Worm (Caenorhabditis elegans) whole organism, late embryonic: ENCODE results near the gene cup-14.
A peak's percentile ranks its signal among the peaks of the same experiment; 100 is the strongest.

ENCODE experiments used
- C08G9.2 ChIP-seq: sonication (generic microtip); optimal IDR thresholded peaks from 2 replicates; lab custom pipeline; 2016; ENCODE audit warnings: mild to moderate bottlenecking, missing genetic modification characterization, moderate library complexity, missing compliant biosample characterization
- C38D4.7 ChIP-seq: fragments of 200-800 bp; sonication (Bioruptor generic); optimal IDR thresholded peaks from 2 replicates; lab custom pipeline; 2018; ENCODE audit warnings: mild to moderate bottlenecking, missing genetic modification characterization, moderate library complexity, missing compliant biosample characterization
- F13H6.1 ChIP-seq: sonication (generic microtip); optimal IDR thresholded peaks from 2 replicates; lab custom pipeline; 2016; ENCODE audit warnings: missing genetic modification characterization, missing compliant biosample characterization
- K09A11.1 ChIP-seq: sonication (generic microtip); optimal IDR thresholded peaks from 2 replicates; lab custom pipeline; 2017; ENCODE audit warnings: antibody characterized with exemption, mild to moderate bottlenecking, missing genetic modification characterization, missing compliant biosample characterization; ENCODE audit not compliant: insufficient read depth
- Y22D7AL.16 ChIP-seq: sonication (generic microtip); optimal IDR thresholded peaks from 2 replicates; lab custom pipeline; 2016; ENCODE audit warnings: missing genetic modification characterization, missing compliant biosample characterization
- ceh-18 ChIP-seq: sonication (generic microtip); optimal IDR thresholded peaks from 2 replicates; lab custom pipeline; 2016; ENCODE audit warnings: missing genetic modification characterization, missing compliant biosample characterization
- ceh-19 ChIP-seq: fragments of 200-800 bp; sonication (Bioruptor generic); optimal IDR thresholded peaks from 2 replicates; lab custom pipeline; 2018; ENCODE audit warnings: mild to moderate bottlenecking, missing genetic modification characterization, missing compliant biosample characterization
- ceh-2 ChIP-seq: sonication (generic microtip); optimal IDR thresholded peaks from 2 replicates; lab custom pipeline; 2016; ENCODE audit warnings: missing genotype, missing genetic modification characterization, missing compliant biosample characterization
- ceh-22 ChIP-seq: sonication (generic microtip); optimal IDR thresholded peaks from 2 replicates; lab custom pipeline; 2017; ENCODE audit warnings: missing biosample characterization, missing genetic modification characterization
- ceh-24 ChIP-seq: sonication (generic microtip); optimal IDR thresholded peaks from 2 replicates; lab custom pipeline; 2016; ENCODE audit warnings: mild to moderate bottlenecking, missing genetic modification characterization, missing compliant biosample characterization
- ceh-34 ChIP-seq: sonication (generic microtip); optimal IDR thresholded peaks from 2 replicates; lab custom pipeline; 2016; ENCODE audit warnings: mild to moderate bottlenecking, missing genetic modification characterization, missing compliant biosample characterization
- ceh-45 ChIP-seq: fragments of 200-800 bp; sonication (Bioruptor generic); IDR thresholded peaks from 2 replicates; pipeline ENCODE4 v1.3.6; 2022; ENCODE audit warnings: missing genetic modification reagents, missing genetic modification characterization, missing compliant biosample characterization
- ceh-9 ChIP-seq: sonication (generic microtip); optimal IDR thresholded peaks from 2 replicates; lab custom pipeline; 2016; ENCODE audit warnings: mild to moderate bottlenecking, missing genetic modification characterization, inconsistent platforms, missing compliant biosample characterization
- che-1 ChIP-seq: sonication (generic microtip); optimal IDR thresholded peaks from 2 replicates; lab custom pipeline; 2016; ENCODE audit warnings: mild to moderate bottlenecking, missing genetic modification characterization, missing compliant biosample characterization
- dmd-4 ChIP-seq: sonication (generic microtip); optimal IDR thresholded peaks from 2 replicates; lab custom pipeline; 2016; ENCODE audit warnings: borderline replicate concordance, missing genetic modification characterization, missing compliant biosample characterization
- elt-2 ChIP-seq: sonication (generic microtip); optimal IDR thresholded peaks from 2 replicates; lab custom pipeline; 2016; ENCODE audit warnings: missing genetic modification reagents, missing genetic modification characterization, missing compliant biosample characterization
- elt-4 ChIP-seq: sonication (generic microtip); optimal IDR thresholded peaks from 2 replicates; lab custom pipeline; 2016; ENCODE audit warnings: missing genetic modification characterization, missing compliant biosample characterization
- ets-4 ChIP-seq: sonication (generic microtip); optimal IDR thresholded peaks from 2 replicates; lab custom pipeline; 2016; ENCODE audit warnings: missing genetic modification characterization, missing compliant biosample characterization
- eyg-1 ChIP-seq: sonication (generic microtip); optimal IDR thresholded peaks from 2 replicates; lab custom pipeline; 2016; ENCODE audit warnings: missing genotype, missing genetic modification characterization, missing compliant biosample characterization
- fax-1 ChIP-seq: sonication (generic microtip); optimal IDR thresholded peaks from 2 replicates; lab custom pipeline; 2016; ENCODE audit warnings: missing genotype, missing genetic modification characterization, missing compliant biosample characterization
- fkh-10 ChIP-seq: fragments of 150-350 bp; optimal IDR thresholded peaks from 2 replicates; lab custom pipeline; 2014; ENCODE audit warnings: missing biosample characterization, missing genetic modification reagents, missing genetic modification characterization
- gmeb-2 ChIP-seq: sonication (generic microtip); optimal IDR thresholded peaks from 2 replicates; lab custom pipeline; 2016; ENCODE audit warnings: missing genetic modification characterization, inconsistent platforms, missing compliant biosample characterization
- hlh-13 ChIP-seq: fragments of 200-800 bp; sonication (Bioruptor generic); optimal IDR thresholded peaks from 2 replicates; lab custom pipeline; 2018; ENCODE audit warnings: mild to moderate bottlenecking, missing genetic modification characterization, missing compliant biosample characterization
- hlh-15 ChIP-seq: sonication (generic microtip); optimal IDR thresholded peaks from 2 replicates; lab custom pipeline; 2016; ENCODE audit warnings: missing genetic modification characterization, missing compliant biosample characterization
- hlh-8 ChIP-seq: sonication (generic microtip); optimal IDR thresholded peaks from 2 replicates; lab custom pipeline; 2016; ENCODE audit warnings: missing genotype, missing genetic modification characterization, missing compliant biosample characterization
- madf-2 ChIP-seq: sonication (generic microtip); optimal IDR thresholded peaks from 2 replicates; lab custom pipeline; 2017; ENCODE audit warnings: missing genetic modification characterization, missing compliant biosample characterization
- nfya-1 ChIP-seq: sonication (generic microtip); optimal IDR thresholded peaks from 2 replicates; lab custom pipeline; 2017; ENCODE audit warnings: missing genetic modification characterization, mild to moderate bottlenecking, missing compliant biosample characterization, antibody characterized with exemption, moderate library complexity
- nhr-11 ChIP-seq: fragments of 150-350 bp; optimal IDR thresholded peaks from 2 replicates; lab custom pipeline; 2014; ENCODE audit warnings: missing biosample characterization, missing genetic modification characterization
- nhr-232 ChIP-seq: sonication (generic microtip); optimal IDR thresholded peaks from 2 replicates; lab custom pipeline; 2016; ENCODE audit warnings: missing genetic modification characterization, missing compliant biosample characterization
- npax-4 ChIP-seq: sonication (generic microtip); optimal IDR thresholded peaks from 2 replicates; lab custom pipeline; 2016; ENCODE audit warnings: missing genetic modification characterization, missing compliant biosample characterization
- pat-9 ChIP-seq: fragments of 200-800 bp; sonication (Bioruptor generic); optimal IDR thresholded peaks from 2 replicates; lab custom pipeline; 2018; ENCODE audit warnings: mild to moderate bottlenecking, missing genetic modification characterization, moderate library complexity, missing compliant biosample characterization
- pax-1 ChIP-seq: fragments of 150-350 bp; optimal IDR thresholded peaks from 2 replicates; lab custom pipeline; 2014; ENCODE audit warnings: missing biosample characterization, missing genetic modification characterization
- pha-2 ChIP-seq: sonication (generic microtip); optimal IDR thresholded peaks from 2 replicates; lab custom pipeline; 2017; ENCODE audit warnings: mild to moderate bottlenecking, missing genetic modification characterization, missing compliant biosample characterization
- pha-4 ChIP-seq: fragments of 150-350 bp; optimal IDR thresholded peaks from 2 replicates; lab custom pipeline; 2018; ENCODE audit warnings: missing biosample characterization, missing genetic modification reagents, missing genetic modification characterization
- ref-2 ChIP-seq: sonication (generic microtip); optimal IDR thresholded peaks from 2 replicates; lab custom pipeline; 2016; ENCODE audit warnings: missing genetic modification characterization, missing compliant biosample characterization
- rnt-1 ChIP-seq: sonication (generic microtip); optimal IDR thresholded peaks from 2 replicates; lab custom pipeline; 2016; ENCODE audit warnings: missing genetic modification characterization, missing compliant biosample characterization
- sdc-2 ChIP-seq: sonication (generic microtip); optimal IDR thresholded peaks from 2 replicates; lab custom pipeline; 2016; ENCODE audit warnings: missing genotype, missing genetic modification characterization, missing compliant biosample characterization
- sox-4 ChIP-seq: sonication (generic microtip); optimal IDR thresholded peaks from 2 replicates; lab custom pipeline; 2017; ENCODE audit warnings: mild to moderate bottlenecking, missing genetic modification characterization, inconsistent platforms, missing compliant biosample characterization
- tbx-2 ChIP-seq: sonication (generic microtip); optimal IDR thresholded peaks from 2 replicates; lab custom pipeline; 2016; ENCODE audit warnings: missing genetic modification characterization, missing compliant biosample characterization
- ttx-3 ChIP-seq: sonication (generic microtip); optimal IDR thresholded peaks from 2 replicates; lab custom pipeline; 2016; ENCODE audit warnings: missing genetic modification reagents, missing genetic modification characterization, missing compliant biosample characterization
- unc-3 ChIP-seq, 2 experiments: fragments of 200-800 bp in 1 of 2; sonication (Bioruptor generic) in 1 of 2; sonication (generic microtip) in 1 of 2; conservative IDR thresholded peaks in 1 of 2; optimal IDR thresholded peaks in 1 of 2; 2 replicates each; pipeline versions ENCODE4 v1.3.6 to Lab custom; 2016 to 2022; ENCODE audit warnings: missing compliant biosample characterization in 2 of 2, missing genetic modification characterization in 2 of 2, missing genetic modification reagents in 1 of 2
- unc-55 ChIP-seq: sonication (generic microtip); optimal IDR thresholded peaks from 2 replicates; lab custom pipeline; 2017; ENCODE audit warnings: missing biosample characterization, missing genetic modification reagents, missing genetic modification characterization
- unc-86 ChIP-seq: sonication (generic microtip); optimal IDR thresholded peaks from 2 replicates; lab custom pipeline; 2016; ENCODE audit warnings: missing genetic modification characterization, missing compliant biosample characterization
- ztf-16 ChIP-seq: sonication (generic microtip); optimal IDR thresholded peaks from 2 replicates; lab custom pipeline; 2017; ENCODE audit warnings: missing genetic modification characterization, missing compliant biosample characterization

cup-14 gene

ce11 chrII:13908592-13908991, 36.6 kb upstream of the cup-14 start, which contains the start of gene citk-1 (continued):
- no peak for TF ChIP-seq ttx-3 (tag; lab: Kevin White, UChicago)
- no peak for TF ChIP-seq pha-4 (tag; lab: Kevin White, UChicago)
- no peak for TF ChIP-seq Y22D7AL.16 (tag; lab: Kevin White, UChicago)
- TF ChIP-seq elt-2 (tag; lab: Kevin White, UChicago) = no peak
- 0 out of 2 replicates have a peak, but pooled peaks have one; percentile 47 for TF ChIP-seq unc-3 (GFP tag; conservative IDR thresholded peaks at IDR 0.05; lab: Robert Waterston, UW)
- no peak for TF ChIP-seq unc-3 (tag; optimal IDR thresholded peaks at IDR 0.05; lab: Kevin White, UChicago)
- TF ChIP-seq rnt-1 = peak; percentile 55
- no peak for TF ChIP-seq ceh-22 (tag; lab: Kevin White, UChicago)
- no peak for TF ChIP-seq hlh-15 (tag; lab: Kevin White, UChicago)
- no peak for TF ChIP-seq F13H6.1 (tag; lab: Kevin White, UChicago)
- TF ChIP-seq ceh-34 (tag; lab: Kevin White, UChicago) = peak; percentile 22
- no peak for TF ChIP-seq gmeb-2
- TF ChIP-seq ceh-2 (tag; lab: Kevin White, UChicago) = peak; percentile 19
- TF ChIP-seq unc-55 (GFP tag; lab: Kevin White, UChicago) = no peak
- TF ChIP-seq ceh-18 (tag; lab: Kevin White, UChicago) = peak; percentile 65
- no peak for TF ChIP-seq ztf-16 (tag; lab: Kevin White, UChicago)
- TF ChIP-seq ets-4 (tag; lab: Kevin White, UChicago) = no peak
- TF ChIP-seq C38D4.7 = no peak
- TF ChIP-seq eyg-1 (tag; lab: Kevin White, UChicago) = no peak
- no peak for TF ChIP-seq nhr-232
- no peak for TF ChIP-seq pat-9 (tag; lab: Kevin White, UChicago)
- TF ChIP-seq ceh-9 (tag; lab: Kevin White, UChicago) = no peak
- TF ChIP-seq madf-2 (tag; lab: Kevin White, UChicago) = no peak
- no peak for TF ChIP-seq hlh-8
- TF ChIP-seq fax-1 (tag; lab: Kevin White, UChicago) = no peak
- TF ChIP-seq ref-2 (tag; lab: Kevin White, UChicago) = peak; percentile 57
- no peak for TF ChIP-seq C08G9.2
- TF ChIP-seq tbx-2 (tag; lab: Kevin White, UChicago) = peak; percentile 52
- no peak for TF ChIP-seq dmd-4
- TF ChIP-seq pha-2 (tag; lab: Kevin White, UChicago) = no peak
- no peak for TF ChIP-seq ceh-19 (GFP tag; lab: Kevin White, UChicago)
- TF ChIP-seq sox-4 = peak; percentile 6
- no peak for TF ChIP-seq nhr-11 (tag; lab: Kevin White, UChicago)
- no peak for TF ChIP-seq ceh-24
- TF ChIP-seq pax-1 (tag; lab: Kevin White, UChicago) = no peak
- TF ChIP-seq ceh-45 (GFP tag; lab: Robert Waterston, UW) = no peak
- TF ChIP-seq npax-4 (tag; lab: Kevin White, UChicago) = no peak
- no peak for TF ChIP-seq che-1
- TF ChIP-seq elt-4 (tag; lab: Kevin White, UChicago) = no peak
- no peak for TF ChIP-seq hlh-13 (GFP tag; lab: Kevin White, UChicago)
- TF ChIP-seq fkh-10 (GFP tag; lab: Kevin White, UChicago) = no peak

- TF ChIP-seq K09A11.1 = no peak
- TF ChIP-seq ceh-2 (tag; lab: Kevin White, UChicago) = no peak
- TF ChIP-seq sdc-2 (tag; lab: Kevin White, UChicago) = no peak
- TF ChIP-seq ceh-9 (tag; lab: Kevin White, UChicago) = no peak
- no peak for TF ChIP-seq unc-86
- peak; percentile 55 for TF ChIP-seq nfya-1 (tag; lab: Kevin White, UChicago)
Measured at ce11 chrII:13907615-13908014, 35.6 kb upstream of the cup-14 start.
